Fruit fly (Drosophila melanogaster): ENCODE data around the gene Wdr24.

Wdr24 gene

dm6 chr3R:29755248-29755647, 10.4 kb upstream of the Wdr24 start:
- TF ChIP-seq CG15710 (tag; optimal IDR thresholded peaks at IDR 0.05) (peak; percentile 3), D1 (tag; optimal IDR thresholded peaks at IDR 0.05) (no peak), rn (GFP tag; IDR thresholded peaks at IDR 0.05) (0 out of 2 replicates have a peak, but pooled peaks have one; percentile 52), EcR (GFP tag; optimal IDR thresholded peaks at IDR 0.05) (no peak), gl (tag; optimal IDR thresholded peaks at IDR 0.05) (no peak), fd96Ca (GFP tag; IDR thresholded peaks at IDR 0.05) (peak; percentile 90), CG10348 (GFP tag; IDR thresholded peaks at IDR 0.05) (peak; percentile 33; the same call in 1 of the 2 replicates), Ets98B (GFP tag; IDR thresholded peaks at IDR 0.05) (peak; percentile 87), CG9948 (tag; optimal IDR thresholded peaks at IDR 0.05) (peak; percentile 7), CG32121 (GFP tag; IDR thresholded peaks at IDR 0.05) (peak; percentile 87), CG4496 (GFP tag; IDR thresholded peaks at IDR 0.05) (peak; percentile 83), CG12605 (GFP tag; IDR thresholded peaks at IDR 0.05) (peak; percentile 40; the same call in 1 of the 2 replicates)

- TF ChIP-seq CG14655 (GFP tag; optimal IDR thresholded peaks at IDR 0.05) = no peak
- TF ChIP-seq CG13204 (GFP tag; optimal IDR thresholded peaks at IDR 0.05) = no peak
- TF ChIP-seq rn (GFP tag; IDR thresholded peaks at IDR 0.05) = no peak
- TF ChIP-seq CG4496 (GFP tag; IDR thresholded peaks at IDR 0.05) = no peak
- TF ChIP-seq CG10348 (GFP tag; IDR thresholded peaks at IDR 0.05) = no peak
- no peak for TF ChIP-seq D1 (tag; optimal IDR thresholded peaks at IDR 0.05)
- TF ChIP-seq Snoo (tag; optimal IDR thresholded peaks at IDR 0.05) = no peak
- no peak for TF ChIP-seq CG8301 (tag; optimal IDR thresholded peaks at IDR 0.05)
- TF ChIP-seq CG8159 (tag; optimal IDR thresholded peaks at IDR 0.05) = no peak
- TF ChIP-seq CG17806 (tag; optimal IDR thresholded peaks at IDR 0.05) = no peak
- TF ChIP-seq fd96Ca (GFP tag; IDR thresholded peaks at IDR 0.05) = no peak
Measured at dm6 chr3R:29749304-29750066, 4.6 kb upstream of the Wdr24 start.

- TF ChIP-seq gl (tag; optimal IDR thresholded peaks at IDR 0.05) (no peak), CG15710 (tag; optimal IDR thresholded peaks at IDR 0.05) (peak; percentile 45), Snoo (tag; optimal IDR thresholded peaks at IDR 0.05) (peak; percentile 39), fd96Ca (GFP tag; IDR thresholded peaks at IDR 0.05) (no peak), CG4496 (GFP tag; IDR thresholded peaks at IDR 0.05) (0 out of 3 replicates have a peak, but pooled peaks have one; percentile 27), D1 (tag; optimal IDR thresholded peaks at IDR 0.05) (no peak), Pif1B (GFP tag; optimal IDR thresholded peaks at IDR 0.05) (no peak)
Measured at dm6 chr3R:29748591-29749303, 3.9 kb upstream of the Wdr24 start, which contains the start of the genes ATPsyngamma and yata. ATPsyngamma (minus strand) TSS chr3R:29749163. yata (plus strand) TSS chr3R:29749219.

dm6 chr3R:29740078-29740477, 4.8 kb downstream of the Wdr24 start:
- TF ChIP-seq CG13204 (GFP tag; optimal IDR thresholded peaks at IDR 0.05) (no peak), EcR (GFP tag; optimal IDR thresholded peaks at IDR 0.05) (peak; percentile 50), CG8159 (tag; optimal IDR thresholded peaks at IDR 0.05) (no peak)

DNA sequence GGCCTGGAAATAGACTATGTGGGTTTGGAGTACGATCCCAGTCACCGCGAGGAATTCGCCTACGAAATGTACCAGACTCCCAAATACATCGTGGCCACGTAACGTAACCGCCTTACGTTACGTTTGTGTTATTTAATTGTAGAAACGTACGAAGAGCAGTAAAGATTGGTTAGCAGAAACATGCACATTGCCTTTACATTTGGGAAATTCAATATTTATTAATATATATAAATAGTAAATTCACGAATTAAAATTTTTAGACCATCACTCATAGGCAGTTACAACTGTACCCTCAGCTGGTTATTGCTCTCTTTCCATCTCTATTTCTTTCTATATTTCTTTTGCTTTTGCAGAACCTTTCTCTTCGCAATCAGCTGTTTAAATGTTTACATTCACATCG, 7.0 kb downstream of the Wdr24 start, which contains the start of gene Gnpnat:
Gene Gnpnat (plus strand): TSS at position 385 of the 400 bp plus-strand sequence.
- TF ChIP-seq Pif1B (GFP tag; optimal IDR thresholded peaks at IDR 0.05) (peak; percentile 48), CG34367 (tag; optimal IDR thresholded peaks at IDR 0.05) (peak; percentile 37), Pif1A (GFP tag; optimal IDR thresholded peaks at IDR 0.05) (peak; percentile 51), fd96Ca (GFP tag; IDR thresholded peaks at IDR 0.05) (no peak), CG8159 (tag; optimal IDR thresholded peaks at IDR 0.05) (peak; percentile 46), CG17806 (tag; optimal IDR thresholded peaks at IDR 0.05) (peak; percentile 61), CG15710 (tag; optimal IDR thresholded peaks at IDR 0.05) (peak; percentile 40), CG10348 (GFP tag; IDR thresholded peaks at IDR 0.05) (no peak), Snoo (tag; optimal IDR thresholded peaks at IDR 0.05) (peak; percentile 63), CG14655 (GFP tag; optimal IDR thresholded peaks at IDR 0.05) (peak; percentile 58), CG8301 (tag; optimal IDR thresholded peaks at IDR 0.05) (peak; percentile 63), D1 (tag; optimal IDR thresholded peaks at IDR 0.05) (no peak), CG9948 (tag; optimal IDR thresholded peaks at IDR 0.05) (peak; percentile 7)

- TF ChIP-seq Snoo (tag; optimal IDR thresholded peaks at IDR 0.05) (peak; percentile 99), Ets98B (GFP tag; IDR thresholded peaks at IDR 0.05) (peak; percentile 100), CG9948 (tag; optimal IDR thresholded peaks at IDR 0.05) (peak; percentile 98), CG34367 (tag; optimal IDR thresholded peaks at IDR 0.05) (peak; percentile 96), fd96Ca (GFP tag; IDR thresholded peaks at IDR 0.05) (peak; percentile 100), CG15710 (tag; optimal IDR thresholded peaks at IDR 0.05) (peak; percentile 99), CG8301 (tag; optimal IDR thresholded peaks at IDR 0.05) (peak; percentile 98), rn (GFP tag; IDR thresholded peaks at IDR 0.05) (peak; percentile 100), EcR (GFP tag; optimal IDR thresholded peaks at IDR 0.05) (peak; percentile 61), CG13204 (GFP tag; optimal IDR thresholded peaks at IDR 0.05) (no peak), CG10348 (GFP tag; IDR thresholded peaks at IDR 0.05) (peak; percentile 100), CG14655 (GFP tag; optimal IDR thresholded peaks at IDR 0.05) (peak; percentile 99), CG17806 (tag; optimal IDR thresholded peaks at IDR 0.05) (peak; percentile 99), Pif1A (GFP tag; optimal IDR thresholded peaks at IDR 0.05) (peak; percentile 100), CG12605 (GFP tag; IDR thresholded peaks at IDR 0.05) (peak; percentile 100), D1 (tag; optimal IDR thresholded peaks at IDR 0.05) (no peak), CG8159 (tag; optimal IDR thresholded peaks at IDR 0.05) (peak; percentile 98), Pif1B (GFP tag; optimal IDR thresholded peaks at IDR 0.05) (peak; percentile 98), CG4496 (GFP tag; IDR thresholded peaks at IDR 0.05) (peak; percentile 100), CG32121 (GFP tag; IDR thresholded peaks at IDR 0.05) (peak; percentile 100), gl (tag; optimal IDR thresholded peaks at IDR 0.05) (peak; percentile 98)
Measured at dm6 chr3R:29736678-29737093, 8.2 kb downstream of the Wdr24 start, which contains the start of the genes CG7601 and CIA30. CG7601 (minus strand) TSS chr3R:29736745. CIA30 (plus strand) TSS chr3R:29736965.
